Fruit fly (Drosophila melanogaster): ENCODE measurements around the gene CG42526.
A peak's percentile ranks its signal among the peaks of the same experiment; 100 is the strongest.

CG42526 gene

dm6 chr3L:9461670-9462246 is 26.6 kb upstream of the CG42526 start (continued):
- TF ChIP-seq CG8281 (tag; optimal IDR thresholded peaks at IDR 0.05) (no peak), CG34422 (GFP tag; IDR thresholded peaks at IDR 0.05) (peak; percentile 41; the same call in 1 of the 3 replicates), B-H2 (GFP tag; optimal IDR thresholded peaks at IDR 0.05) (no peak), Dip2 (GFP tag; IDR thresholded peaks at IDR 0.05) (no peak), ranshi (GFP tag; IDR thresholded peaks at IDR 0.05) (peak; percentile 35; the same call in 1 of the 2 replicates), CG10274 (GFP tag; optimal IDR thresholded peaks at IDR 0.05) (peak; percentile 23), zfh2 (GFP tag; optimal IDR thresholded peaks at IDR 0.05) (peak; percentile 19), CG30020 (tag; optimal IDR thresholded peaks at IDR 0.05) (no peak), Lim3 (GFP tag; IDR thresholded peaks at IDR 0.05) (no peak), crp (GFP tag; optimal IDR thresholded peaks at IDR 0.05) (peak in 1 of 2 experiments; percentile 17), ci (GFP tag; IDR thresholded peaks at IDR 0.05) (peak; percentile 73; the same call in 2 of the 3 replicates), cad (GFP tag; optimal IDR thresholded peaks at IDR 0.05) (peak; percentile 100), cg (GFP tag; optimal IDR thresholded peaks at IDR 0.05) (no peak), mam (GFP tag; optimal IDR thresholded peaks at IDR 0.05) (peak; percentile 7), CG14965 (GFP tag; optimal IDR thresholded peaks at IDR 0.05; ENCODE audit: borderline replicate concordance) (no peak), Dfd (GFP tag; optimal IDR thresholded peaks at IDR 0.05) (no peak), esg (GFP tag; conservative IDR thresholded peaks at IDR 0.05) (0 out of 2 replicates have a peak, but pooled peaks have one; percentile 28), CG9932 (GFP tag; IDR thresholded peaks at IDR 0.05) (peak; percentile 20; the same call in 1 of the 2 replicates), CG4282 (GFP tag; optimal IDR thresholded peaks at IDR 0.05) (no peak), grn (GFP tag; optimal IDR thresholded peaks at IDR 0.05) (peak; percentile 70), phol (tag; optimal IDR thresholded peaks at IDR 0.05) (peak; percentile 71), lbe (GFP tag; optimal IDR thresholded peaks at IDR 0.05) (no peak), inv (GFP tag; IDR thresholded peaks at IDR 0.05; ENCODE audit: partially characterized antibody) (no peak), hkb (optimal IDR thresholded peaks at IDR 0.05) (no peak), hkb (GFP tag; IDR thresholded peaks at IDR 0.05) (peak; percentile 69), pfk (GFP tag; optimal IDR thresholded peaks at IDR 0.05) (no peak), Myb (GFP tag; optimal IDR thresholded peaks at IDR 0.05) (no peak), Six4 (GFP tag; optimal IDR thresholded peaks at IDR 0.05) (no peak), jumu (GFP tag; optimal IDR thresholded peaks at IDR 0.05) (peak; percentile 58), ERR (GFP tag; optimal IDR thresholded peaks at IDR 0.05) (peak; percentile 21), HmgD (GFP tag; optimal IDR thresholded peaks at IDR 0.05) (no peak), sd (tag; optimal IDR thresholded peaks at IDR 0.05) (peak; percentile 83), CG3995 (GFP tag; optimal IDR thresholded peaks at IDR 0.05) (no peak), Med (GFP tag) (peak; percentile 95), CG6175 (GFP tag; IDR thresholded peaks at IDR 0.05) (no peak), CG7556 (GFP tag; optimal IDR thresholded peaks at IDR 0.05) (no peak), Hr3 (GFP tag; optimal IDR thresholded peaks at IDR 0.05) (no peak), nmo (GFP tag; optimal IDR thresholded peaks at IDR 0.05) (no peak), gro (GFP tag; optimal IDR thresholded peaks at IDR 0.05) (no peak), Pdp1 (GFP tag; optimal IDR thresholded peaks at IDR 0.05) (peak in 1 of 2 experiments; percentile 3), H15 (GFP tag; IDR thresholded peaks at IDR 0.05) (no peak), CG12942 (GFP tag; optimal IDR thresholded peaks at IDR 0.05) (no peak), ro (GFP tag; IDR thresholded peaks at IDR 0.05) (no peak), fd96Cb (tag; optimal IDR thresholded peaks at IDR 0.05) (peak; percentile 42), Nf-YA (GFP tag; IDR thresholded peaks at IDR 0.05) (peak; percentile 36; the same call in 1 of the 2 replicates), slp2 (GFP tag; optimal IDR thresholded peaks at IDR 0.05) (peak; percentile 12), Lpt (GFP tag; optimal IDR thresholded peaks at IDR 0.05) (no peak), ind (GFP tag; optimal IDR thresholded peaks at IDR 0.05) (peak; percentile 49), ken (GFP tag; IDR thresholded peaks at IDR 0.05) (peak; percentile 54; the same call in 1 of the 3 replicates), CG11695 (GFP tag; IDR thresholded peaks at IDR 0.05) (peak; percentile 47; the same call in 2 of the 3 replicates), CG12155 (GFP tag; optimal IDR thresholded peaks at IDR 0.05) (no peak)
